Fruit fly (Drosophila melanogaster) whole organism, embryonic: ENCODE results near the gene Alg7.

Experiments used
- Ada2b ChIP-seq: fragments of 200-800 bp; sonication (Bioruptor generic); IDR thresholded peaks from 2 replicates; pipeline ENCODE4 v1.3.6; 2022; ENCODE audit warnings: missing biosample characterization, missing genetic modification characterization
- B-H1 ChIP-seq: fragments of 200-800 bp; sonication (Bioruptor generic); IDR thresholded peaks from 3 replicates; pipeline ENCODE4 v1.3.6; 2022; ENCODE audit warnings: missing biosample characterization, missing genetic modification characterization
- Bteb2 ChIP-seq: fragments of 200-800 bp; sonication (Bioruptor generic); optimal IDR thresholded peaks from 2 replicates; lab custom pipeline; 2016; ENCODE audit warnings: missing biosample characterization, missing genetic modification characterization
- CG10431 ChIP-seq: fragments of 200-800 bp; sonication (Bioruptor generic); optimal IDR thresholded peaks from 3 replicates; lab custom pipeline; 2018; ENCODE audit warnings: missing biosample characterization, mild to moderate bottlenecking, missing genetic modification characterization
- CG10654 ChIP-seq: fragments of 200-800 bp; sonication (Bioruptor generic); optimal IDR thresholded peaks from 2 replicates; lab custom pipeline; 2016; ENCODE audit warnings: missing biosample characterization, missing genetic modification characterization
- CG10959 ChIP-seq: fragments of 200-800 bp; sonication (Bioruptor generic); IDR thresholded peaks from 2 replicates; pipeline ENCODE4 v1.3.6; 2022; ENCODE audit warnings: missing biosample characterization, missing genetic modification characterization
- CG1233 ChIP-seq: fragments of 200-800 bp; sonication (Bioruptor generic); optimal IDR thresholded peaks from 4 replicates; lab custom pipeline; 2018; ENCODE audit warnings: missing biosample characterization, mild to moderate bottlenecking, missing genetic modification characterization
- CG12391 ChIP-seq: fragments of 200-800 bp; sonication (Bioruptor generic); optimal IDR thresholded peaks from 3 replicates; lab custom pipeline; 2018; ENCODE audit warnings: missing biosample characterization, mild to moderate bottlenecking, missing genetic modification characterization, moderate library complexity
- CG12659 ChIP-seq: fragments of 200-800 bp; sonication (Bioruptor generic); optimal IDR thresholded peaks from 3 replicates; lab custom pipeline; 2017; ENCODE audit warnings: mild to moderate bottlenecking, missing biosample characterization, missing genetic modification reagents, missing genetic modification characterization
- CG1602 ChIP-seq: fragments of 200-800 bp; sonication (Bioruptor generic); optimal IDR thresholded peaks from 3 replicates; lab custom pipeline; 2016; ENCODE audit warnings: missing biosample characterization, missing genetic modification characterization
- CG18011 ChIP-seq: fragments of 200-800 bp; sonication (Bioruptor generic); optimal IDR thresholded peaks from 2 replicates; lab custom pipeline; 2017; ENCODE audit warnings: missing biosample characterization, missing genetic modification characterization, mild to moderate bottlenecking, moderate library complexity, missing genotype
- CG2678 ChIP-seq: fragments of 200-800 bp; sonication (Bioruptor generic); optimal IDR thresholded peaks from 3 replicates; lab custom pipeline; 2019; ENCODE audit warnings: missing biosample characterization, mild to moderate bottlenecking, missing genetic modification characterization, moderate library complexity
- CG2889 ChIP-seq: fragments of 200-800 bp; sonication (Bioruptor generic); IDR thresholded peaks from 3 replicates; pipeline ENCODE4 v1.3.6; 2022; ENCODE audit warnings: missing biosample characterization, missing genetic modification characterization
- CG30431 ChIP-seq: fragments of 200-800 bp; sonication (Bioruptor generic); optimal IDR thresholded peaks from 2 replicates; lab custom pipeline; 2017; ENCODE audit warnings: missing biosample characterization, missing genetic modification characterization
- CG31388 ChIP-seq: fragments of 200-800 bp; sonication (Bioruptor generic); optimal IDR thresholded peaks from 2 replicates; lab custom pipeline; 2016; ENCODE audit warnings: missing biosample characterization, missing genetic modification characterization
- CG3281 ChIP-seq: fragments of 200-800 bp; sonication (Bioruptor generic); optimal IDR thresholded peaks from 3 replicates; lab custom pipeline; 2017; ENCODE audit warnings: missing biosample characterization, mild to moderate bottlenecking, missing genetic modification characterization
- CG34376 ChIP-seq: fragments of 200-800 bp; sonication (Bioruptor generic); optimal IDR thresholded peaks from 2 replicates; lab custom pipeline; 2018; ENCODE audit warnings: missing biosample characterization, mild to moderate bottlenecking, missing genetic modification characterization
- CG34422 ChIP-seq: fragments of 200-800 bp; sonication (Bioruptor generic); IDR thresholded peaks from 3 replicates; pipeline ENCODE4 v1.3.6; 2022; ENCODE audit warnings: missing biosample characterization, missing genetic modification characterization
- CG3726 ChIP-seq: fragments of 200-800 bp; sonication (Bioruptor generic); IDR thresholded peaks from 3 replicates; pipeline ENCODE4, ENCODE4 v1.3.6; 2022; ENCODE audit warnings: missing biosample characterization, missing genetic modification characterization
- CG3847 ChIP-seq: fragments of 200-800 bp; sonication (Bioruptor generic); IDR thresholded peaks from 2 replicates; pipeline ENCODE4 v1.3.6; 2022; ENCODE audit warnings: missing biosample characterization, missing genetic modification characterization
- CG4854 ChIP-seq: fragments of 200-800 bp; sonication (Bioruptor generic); optimal IDR thresholded peaks from 2 replicates; lab custom pipeline; 2016; ENCODE audit warnings: missing biosample characterization, missing genetic modification characterization, inconsistent platforms
- CG7271 ChIP-seq: fragments of 200-800 bp; sonication (Bioruptor generic); optimal IDR thresholded peaks from 2 replicates; lab custom pipeline; 2018; ENCODE audit warnings: missing biosample characterization, mild to moderate bottlenecking, missing genetic modification characterization, moderate library complexity
- CG8089 ChIP-seq: fragments of 200-800 bp; sonication (Bioruptor generic); optimal IDR thresholded peaks from 3 replicates; lab custom pipeline; 2016; ENCODE audit warnings: missing biosample characterization, missing genetic modification characterization
- CG9727 ChIP-seq: fragments of 200-800 bp; sonication (Bioruptor generic); optimal IDR thresholded peaks from 3 replicates; lab custom pipeline; 2017; ENCODE audit warnings: missing biosample characterization, mild to moderate bottlenecking, missing genetic modification characterization
- Camta ChIP-seq: fragments of 200-800 bp; sonication (Bioruptor generic); optimal IDR thresholded peaks from 2 replicates; lab custom pipeline; 2016; ENCODE audit warnings: missing biosample characterization, missing genetic modification characterization
- Chrac-16 ChIP-seq: fragments of 200-800 bp; sonication (Bioruptor generic); optimal IDR thresholded peaks from 3 replicates; lab custom pipeline; 2016; ENCODE audit warnings: missing biosample characterization, missing genetic modification characterization
- CkIIα-i1 ChIP-seq: fragments of 200-800 bp; sonication (Bioruptor generic); IDR thresholded peaks from 2 replicates; pipeline ENCODE4 v1.3.6; 2022; ENCODE audit warnings: missing biosample characterization, missing genetic modification characterization
- Dip3 ChIP-seq: fragments of 200-800 bp; sonication (Bioruptor generic); optimal IDR thresholded peaks from 3 replicates; lab custom pipeline; 2016; ENCODE audit warnings: missing biosample characterization, missing genetic modification characterization
- Elba2 ChIP-seq: fragments of 200-800 bp; sonication (Bioruptor generic); optimal IDR thresholded peaks from 3 replicates; lab custom pipeline; 2016; ENCODE audit warnings: missing biosample characterization, missing genetic modification characterization
- Gug ChIP-seq: fragments of 200-800 bp; sonication (Bioruptor generic); IDR thresholded peaks from 4 replicates; pipeline ENCODE4 v1.3.6; 2022; ENCODE audit warnings: missing biosample characterization, missing genetic modification characterization
- Hey ChIP-seq: fragments of 200-800 bp; sonication (Bioruptor generic); optimal IDR thresholded peaks from 3 replicates; lab custom pipeline; 2018; ENCODE audit warnings: missing biosample characterization, mild to moderate bottlenecking, missing genetic modification characterization
- HmgZ ChIP-seq: fragments of 200-800 bp; sonication (Bioruptor generic); optimal IDR thresholded peaks from 2 replicates; lab custom pipeline; 2018; ENCODE audit warnings: missing biosample characterization, mild to moderate bottlenecking, missing genetic modification characterization
- NFAT ChIP-seq: fragments of 200-800 bp; sonication (Bioruptor generic); IDR thresholded peaks from 2 replicates; pipeline ENCODE4 v1.3.6; 2022; ENCODE audit warnings: missing biosample characterization, missing genetic modification characterization
- Sry-β ChIP-seq: fragments of 200-800 bp; sonication (Bioruptor generic); optimal IDR thresholded peaks from 2 replicates; lab custom pipeline; 2018; ENCODE audit warnings: missing biosample characterization, mild to moderate bottlenecking, missing genetic modification characterization, moderate library complexity
- ab ChIP-seq: fragments of 200-800 bp; sonication (Bioruptor generic); optimal IDR thresholded peaks from 2 replicates; lab custom pipeline; 2016; ENCODE audit warnings: missing biosample characterization, missing genetic modification characterization
- ase ChIP-seq: fragments of 200-800 bp; sonication (Bioruptor generic); IDR thresholded peaks from 3 replicates; pipeline ENCODE4 v1.3.6; 2022; ENCODE audit warnings: missing biosample characterization, missing genetic modification characterization
- chif ChIP-seq, 2 experiments: fragments of 200-800 bp; sonication (Bioruptor generic); optimal IDR thresholded peaks; 3 replicates each; lab custom pipeline; 2016; ENCODE audit warnings: missing biosample characterization in 2 of 2, missing genetic modification characterization in 2 of 2
- ewg ChIP-seq: fragments of 200-800 bp; sonication (Bioruptor generic); optimal IDR thresholded peaks from 3 replicates; lab custom pipeline; 2017; ENCODE audit warnings: mild to moderate bottlenecking, missing biosample characterization, missing genetic modification reagents, missing genetic modification characterization
- gt ChIP-seq: fragments of 200-800 bp; sonication (Bioruptor generic); IDR thresholded peaks from 2 replicates; pipeline ENCODE4 v1.3.6; 2022; ENCODE audit warnings: missing biosample characterization, missing genetic modification characterization
- jumu ChIP-seq: fragments of 200-800 bp; sonication (Bioruptor generic); optimal IDR thresholded peaks from 3 replicates; lab custom pipeline; 2016; ENCODE audit warnings: missing biosample characterization, missing genetic modification characterization
- knrl ChIP-seq: fragments of 200-800 bp; sonication (Bioruptor generic); IDR thresholded peaks from 3 replicates; pipeline ENCODE4 v1.3.6; 2022; ENCODE audit warnings: missing biosample characterization, missing genetic modification characterization; ENCODE audit not compliant: partially characterized antibody
- org-1 ChIP-seq: fragments of 200-800 bp; sonication (Bioruptor generic); optimal IDR thresholded peaks from 2 replicates; lab custom pipeline; 2017; ENCODE audit warnings: missing biosample characterization, missing genetic modification characterization
- row ChIP-seq: fragments of 200-800 bp; sonication (Bioruptor generic); IDR thresholded peaks from 3 replicates; pipeline ENCODE4 v1.3.6; 2022; ENCODE audit warnings: missing biosample characterization, missing genetic modification characterization
- sd ChIP-seq: fragments of 200-800 bp; sonication (Bioruptor generic); optimal IDR thresholded peaks from 3 replicates; lab custom pipeline; 2018; ENCODE audit warnings: missing biosample characterization, mild to moderate bottlenecking, missing genetic modification characterization, moderate library complexity
- stc ChIP-seq: fragments of 200-800 bp; sonication (Bioruptor generic); IDR thresholded peaks from 2 replicates; pipeline ENCODE4 v1.3.6; 2022; ENCODE audit warnings: missing biosample characterization, missing genetic modification characterization
- sug ChIP-seq: fragments of 200-800 bp; optimal IDR thresholded peaks from 2 replicates; lab custom pipeline; 2019; ENCODE audit warnings: missing biosample characterization, mild to moderate bottlenecking, missing genetic modification characterization, moderate library complexity
- tio ChIP-seq: fragments of 200-800 bp; sonication (Bioruptor generic); optimal IDR thresholded peaks from 2 replicates; lab custom pipeline; 2017; ENCODE audit warnings: missing biosample characterization, missing genetic modification characterization, inconsistent platforms
- unc-4 ChIP-seq: fragments of 200-800 bp; sonication (Bioruptor generic); IDR thresholded peaks from 2 replicates; pipeline ENCODE4 v1.3.6; 2022; ENCODE audit warnings: missing biosample characterization, missing genetic modification characterization; ENCODE audit not compliant: partially characterized antibody
- wdn ChIP-seq: fragments of 200-800 bp; sonication (Bioruptor generic); IDR thresholded peaks from 2 replicates; pipeline ENCODE4 v1.3.6; 2022; ENCODE audit warnings: missing biosample characterization, missing genetic modification characterization
- wor ChIP-seq: fragments of 200-800 bp; sonication (Bioruptor generic); IDR thresholded peaks from 2 replicates; pipeline ENCODE4 v1.3.6; 2022; ENCODE audit warnings: missing biosample characterization, missing genetic modification characterization
- zfh1 ChIP-seq: fragments of 200-800 bp; sonication (Bioruptor generic); IDR thresholded peaks from 3 replicates; pipeline ENCODE4 v1.3.6; 2022; ENCODE audit warnings: missing biosample characterization, missing genetic modification characterization
- zfh2 ChIP-seq: fragments of 200-800 bp; sonication (Bioruptor generic); optimal IDR thresholded peaks from 2 replicates; lab custom pipeline; 2016; ENCODE audit warnings: missing biosample characterization, missing genetic modification characterization

Alg7 gene

dm6 chr2L:13191894-13192293 lies 12.8 kb downstream of the Alg7 start, which contains the start of the genes CG16974 and Edem2 (continued):
- peak; percentile 26; the same call in 1 of the 2 replicates for TF ChIP-seq CG10959 (GFP tag; lab: Robert Waterston, UW)
- TF ChIP-seq CG12391 (tag; lab: Kevin White, UChicago), result peak; percentile 91
- TF ChIP-seq CG3726 (GFP tag; lab: Robert Waterston, UW), result no peak
- TF ChIP-seq Bteb2, result peak; percentile 8
- TF ChIP-seq ab (GFP tag; lab: Kevin White, UChicago), result no peak
- TF ChIP-seq jumu (GFP tag; lab: Kevin White, UChicago), result peak; percentile 3
- no peak for TF ChIP-seq CkIIα-i1
- no peak for TF ChIP-seq org-1 (GFP tag; lab: Kevin White, UChicago)
- no peak for TF ChIP-seq CG8089 (GFP tag; lab: Kevin White, UChicago)
- peak; percentile 48; the same call in 2 of the 3 replicates for TF ChIP-seq ase (GFP tag; lab: Robert Waterston, UW)
- no peak for TF ChIP-seq tio (GFP tag; lab: Kevin White, UChicago)
- peak; percentile 44 for TF ChIP-seq CG34376 (GFP tag; lab: Kevin White, UChicago)
- TF ChIP-seq ewg (GFP tag; lab: Kevin White, UChicago), result peak; percentile 54
- peak; percentile 81 for TF ChIP-seq zfh1 (GFP tag; lab: Robert Waterston, UW)
- TF ChIP-seq Chrac-16 (GFP tag; lab: Kevin White, UChicago), result peak; percentile 82
- TF ChIP-seq Ada2b, result peak; percentile 64
- peak; percentile 33 for TF ChIP-seq CG31388 (GFP tag; lab: Kevin White, UChicago)
- no peak for TF ChIP-seq CG10431
- TF ChIP-seq sug (tag; lab: Kevin White, UChicago), result no peak
- peak in 1 of 2 experiments; percentile 40 for TF ChIP-seq chif (GFP tag; optimal IDR thresholded peaks at IDR 0.05; lab: Kevin White, UChicago)
- no peak for TF ChIP-seq Hey (tag; lab: Kevin White, UChicago)
- peak; percentile 40; the same call in 1 of the 3 replicates for TF ChIP-seq CG2889 (GFP tag; lab: Robert Waterston, UW)
- peak; percentile 78 for TF ChIP-seq wdn (GFP tag; lab: Robert Waterston, UW)
- TF ChIP-seq CG12659, result peak; percentile 90
- peak; percentile 19 for TF ChIP-seq Dip3 (GFP tag; lab: Kevin White, UChicago)
- TF ChIP-seq CG3847 (GFP tag; lab: Robert Waterston, UW), result peak; percentile 84
- peak; percentile 14 for TF ChIP-seq Camta
- TF ChIP-seq B-H1, result peak; percentile 59
- peak; percentile 73 for TF ChIP-seq CG10654 (GFP tag; lab: Kevin White, UChicago)
- TF ChIP-seq HmgZ, result peak; percentile 62
- TF ChIP-seq row (GFP tag; lab: Robert Waterston, UW), result peak; percentile 71
- peak; percentile 52; the same call in 1 of the 2 replicates for TF ChIP-seq NFAT (GFP tag; lab: Robert Waterston, UW)
- TF ChIP-seq wor, result peak; percentile 20; the same call in 1 of the 2 replicates
- TF ChIP-seq unc-4 (GFP tag; lab: Robert Waterston, UW), result no peak
- no peak for TF ChIP-seq CG2678 (tag; lab: Kevin White, UChicago)
- TF ChIP-seq CG9727, result peak; percentile 86
- TF ChIP-seq CG1233, result peak; percentile 50
- peak; percentile 4 for TF ChIP-seq CG30431
- TF ChIP-seq CG34422 (GFP tag; lab: Robert Waterston, UW), result peak; percentile 84
- no peak for TF ChIP-seq CG3281 (GFP tag; lab: Kevin White, UChicago)
- TF ChIP-seq CG1602, result peak; percentile 76
- TF ChIP-seq stc (GFP tag; lab: Robert Waterston, UW), result peak; percentile 69
- peak; percentile 6 for TF ChIP-seq CG4854 (GFP tag; lab: Kevin White, UChicago)
- TF ChIP-seq knrl (GFP tag; lab: Robert Waterston, UW), result peak; percentile 48
- peak; percentile 58 for TF ChIP-seq zfh2 (GFP tag; lab: Kevin White, UChicago)
- TF ChIP-seq CG7271 (tag; lab: Kevin White, UChicago), result peak; percentile 87
- peak; percentile 6 for TF ChIP-seq Sry-β (GFP tag; lab: Kevin White, UChicago)
- no peak for TF ChIP-seq gt
- TF ChIP-seq Elba2 (GFP tag; lab: Kevin White, UChicago), result peak; percentile 22
- TF ChIP-seq CG18011 (GFP tag; lab: Kevin White, UChicago), result peak; percentile 61
- TF ChIP-seq sd (tag; lab: Kevin White, UChicago), result no peak
- TF ChIP-seq Gug, result peak; percentile 84
